Worm (Caenorhabditis elegans): ENCODE results near the gene ddo-2.

- no peak for TF ChIP-seq ztf-29 (GFP tag; IDR thresholded peaks at IDR 0.05)
- no peak for TF ChIP-seq flt-1 (GFP tag; IDR thresholded peaks at IDR 0.05)
Measured at ce11 chrV:7391933-7392332, 43.6 kb downstream of the ddo-2 start, which contains the start of gene fbxa-105.
